Fruit fly (Drosophila melanogaster): Measurements from ENCODE around the gene Ptp36E.
A peak's percentile ranks its signal among the peaks of the same experiment; 100 is the strongest.

The Ptp36E gene

DNA sequence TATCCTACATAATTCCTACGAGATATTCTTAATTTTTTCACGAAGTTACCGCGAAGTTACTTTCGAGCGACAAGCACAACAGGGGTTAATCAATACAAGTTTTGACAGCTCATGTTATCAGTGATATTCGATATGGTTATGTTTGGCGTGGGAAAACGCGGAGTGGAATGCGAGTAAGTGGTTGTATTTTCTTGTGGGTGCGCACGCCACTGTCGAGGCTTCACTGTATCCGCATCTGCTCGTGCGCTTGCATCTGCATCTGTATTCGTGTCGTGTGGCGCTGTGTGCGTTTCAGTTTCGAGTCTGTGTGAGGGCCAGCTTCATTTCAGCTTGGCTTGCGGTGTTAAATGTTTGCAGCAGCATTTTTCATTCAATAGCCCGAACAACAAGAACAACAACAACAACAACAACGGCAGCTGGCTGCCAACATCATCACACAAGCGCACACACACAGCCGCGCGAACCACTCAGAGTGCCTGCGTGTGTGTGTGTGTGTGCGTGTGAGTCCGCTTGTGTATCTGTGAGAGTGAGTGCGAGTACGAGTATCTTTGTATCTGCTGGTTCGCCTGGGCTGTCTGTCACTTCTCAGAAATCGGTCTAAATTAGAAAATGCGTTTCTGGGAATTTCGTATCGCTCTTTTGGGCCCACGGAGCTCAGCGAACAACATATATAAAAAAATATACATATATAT lies 33.5 kb downstream of the Ptp36E start (continued):
- no peak for TF ChIP-seq Blimp-1 (GFP tag; optimal IDR thresholded peaks at IDR 0.05)
- no peak for TF ChIP-seq vri (GFP tag; optimal IDR thresholded peaks at IDR 0.05)
- TF ChIP-seq CG32006 (GFP tag; optimal IDR thresholded peaks at IDR 0.05) = peak; percentile 81
- TF ChIP-seq Eip75B (GFP tag; optimal IDR thresholded peaks at IDR 0.05) = peak; percentile 63
- TF ChIP-seq Lpt (GFP tag; optimal IDR thresholded peaks at IDR 0.05) = no peak
- TF ChIP-seq Hr4 (GFP tag; optimal IDR thresholded peaks at IDR 0.05) = peak; percentile 39
- TF ChIP-seq fd59A (GFP tag; optimal IDR thresholded peaks at IDR 0.05) = peak; percentile 51
- TF ChIP-seq fd85E (GFP tag; optimal IDR thresholded peaks at IDR 0.05) = no peak
- TF ChIP-seq CG11762 (GFP tag; optimal IDR thresholded peaks at IDR 0.05; ENCODE audit: insufficient read depth) = peak; percentile 23
- no peak for TF ChIP-seq CG9139 (GFP tag; optimal IDR thresholded peaks at IDR 0.05)
- peak; percentile 77 for TF ChIP-seq lz (GFP tag; optimal IDR thresholded peaks at IDR 0.05)

DNA sequence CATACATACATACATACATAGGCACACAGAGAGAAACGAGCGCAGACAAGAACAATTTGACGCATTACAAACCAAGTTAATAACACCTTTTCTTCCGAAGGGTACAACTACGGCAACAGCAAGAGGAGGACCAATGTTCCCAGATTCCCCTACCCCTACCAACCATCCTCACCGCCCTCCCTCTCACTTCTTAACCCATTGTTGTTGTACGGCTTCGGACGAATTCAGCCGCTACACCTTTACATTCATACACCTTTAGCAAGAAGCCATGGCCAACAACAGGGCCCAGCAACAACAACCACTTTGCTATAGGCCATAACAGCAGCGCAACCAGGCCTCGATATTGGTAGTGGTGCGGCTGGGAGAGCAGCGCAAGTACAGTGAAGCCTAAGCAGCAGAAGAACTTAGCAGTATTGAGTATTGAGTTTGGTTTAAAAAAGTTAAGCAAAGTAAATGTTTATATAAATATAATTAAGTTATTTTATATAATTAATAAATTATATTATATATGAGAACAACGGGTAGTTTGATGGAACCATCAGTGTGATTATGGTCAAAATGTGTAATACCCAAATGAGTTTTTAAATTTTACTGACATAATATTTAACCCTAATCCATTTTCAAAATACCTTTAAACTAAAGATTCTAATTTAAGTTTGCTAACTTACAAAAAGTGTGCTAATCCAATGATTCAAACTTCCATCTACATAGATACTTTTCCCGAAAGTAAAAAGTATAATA lies 34.2 kb downstream of the Ptp36E start:
- peak; percentile 28 for TF ChIP-seq CG10669 (GFP tag; optimal IDR thresholded peaks at IDR 0.05)
- peak; percentile 5 for TF ChIP-seq spab (GFP tag; optimal IDR thresholded peaks at IDR 0.05)
- TF ChIP-seq pdm3 (GFP tag; optimal IDR thresholded peaks at IDR 0.05) = peak; percentile 22
- TF ChIP-seq eg (GFP tag; IDR thresholded peaks at IDR 0.05) = peak; percentile 70
- peak; percentile 86 for TF ChIP-seq Eip78C (GFP tag)
- peak; percentile 3 for TF ChIP-seq CG10631 (GFP tag; optimal IDR thresholded peaks at IDR 0.05)
- no peak for TF ChIP-seq CG6854 (GFP tag; optimal IDR thresholded peaks at IDR 0.05)
- TF ChIP-seq cyc (GFP tag; optimal IDR thresholded peaks at IDR 0.05) = peak; percentile 57
- TF ChIP-seq Hr38 (GFP tag; optimal IDR thresholded peaks at IDR 0.05) = no peak
- peak; percentile 78 for TF ChIP-seq svp (GFP tag)
- peak; percentile 51 for TF ChIP-seq CG15336 (GFP tag; IDR thresholded peaks at IDR 0.05)
- TF ChIP-seq Ets96B (tag; optimal IDR thresholded peaks at IDR 0.05) = no peak
- TF ChIP-seq topi (GFP tag; optimal IDR thresholded peaks at IDR 0.05) = peak; percentile 38
- TF ChIP-seq achi (GFP tag; optimal IDR thresholded peaks at IDR 0.05) = peak; percentile 49
- TF ChIP-seq ss (GFP tag; optimal IDR thresholded peaks at IDR 0.05) = peak; percentile 8 to 23
- TF ChIP-seq OdsH (GFP tag; optimal IDR thresholded peaks at IDR 0.05) = peak; percentile 47
- peak; percentile 45 for TF ChIP-seq CG31627 (GFP tag; optimal IDR thresholded peaks at IDR 0.05)
- peak; percentile 43 for TF ChIP-seq Hr4 (GFP tag; optimal IDR thresholded peaks at IDR 0.05)
- no peak for TF ChIP-seq CG3032 (tag; optimal IDR thresholded peaks at IDR 0.05)
- TF ChIP-seq net (GFP tag; optimal IDR thresholded peaks at IDR 0.05) = no peak
- peak; percentile 5 for TF ChIP-seq acj6 (GFP tag; optimal IDR thresholded peaks at IDR 0.05)
- TF ChIP-seq Sox102F (GFP tag; optimal IDR thresholded peaks at IDR 0.05) = peak; percentile 44
- TF ChIP-seq CG8319 (GFP tag; optimal IDR thresholded peaks at IDR 0.05) = no peak
- peak; percentile 26 for TF ChIP-seq esn (GFP tag; optimal IDR thresholded peaks at IDR 0.05)
- peak in 1 of 2 experiments; percentile 34 for TF ChIP-seq salr (GFP tag; optimal IDR thresholded peaks at IDR 0.05)
- TF ChIP-seq Sox14 (GFP tag; optimal IDR thresholded peaks at IDR 0.05) = peak; percentile 47
- no peak for TF ChIP-seq CG6276 (GFP tag; optimal IDR thresholded peaks at IDR 0.05)
- peak; percentile 54 for TF ChIP-seq Eip75B (GFP tag; optimal IDR thresholded peaks at IDR 0.05)
- TF ChIP-seq CG6163 (GFP tag; IDR thresholded peaks at IDR 0.05) = peak; percentile 67
- TF ChIP-seq Ets21C (GFP tag; optimal IDR thresholded peaks at IDR 0.05) = peak; percentile 28
- peak; percentile 64 for TF ChIP-seq CG3919 (GFP tag; optimal IDR thresholded peaks at IDR 0.05)
- TF ChIP-seq Met (GFP tag; optimal IDR thresholded peaks at IDR 0.05) = peak; percentile 45
- no peak for TF ChIP-seq fkh (GFP tag; optimal IDR thresholded peaks at IDR 0.05)
- peak; percentile 15 for TF ChIP-seq Eip93F (GFP tag; optimal IDR thresholded peaks at IDR 0.05)
- peak; percentile 47 for TF ChIP-seq Smox (GFP tag; optimal IDR thresholded peaks at IDR 0.05)
- TF ChIP-seq dsx (GFP tag; optimal IDR thresholded peaks at IDR 0.05; ENCODE audit: poor library complexity, severe bottlenecking) = peak; percentile 62
- 0 out of 2 replicates have a peak, but pooled peaks have one; percentile 6 for TF ChIP-seq CG11294 (GFP tag; IDR thresholded peaks at IDR 0.05)
- TF ChIP-seq CG7368 (GFP tag; optimal IDR thresholded peaks at IDR 0.05) = peak; percentile 60
- peak; percentile 9 for TF ChIP-seq CG11902 (GFP tag; optimal IDR thresholded peaks at IDR 0.05)
- TF ChIP-seq CG11762 (GFP tag; optimal IDR thresholded peaks at IDR 0.05; ENCODE audit: insufficient read depth) = no peak
